Worm (Caenorhabditis elegans): ENCODE data around the gene F53F8.3.
A peak's percentile ranks its signal among the peaks of the same experiment; 100 is the strongest.

The F53F8.3 gene

ce11 chrV:20703998-20704572 is 14.8 kb upstream of the F53F8.3 start, which contains the start of the genes F53F8.5 and F53F8.6 (continued):
- TF ChIP-seq snpc-1.2 (GFP tag; IDR thresholded peaks at IDR 0.05) (no peak), nhr-11 (tag; optimal IDR thresholded peaks at IDR 0.05) (no peak), ztf-7 (tag; optimal IDR thresholded peaks at IDR 0.05) (no peak), egl-27 (tag; optimal IDR thresholded peaks at IDR 0.05) (no peak), ceh-62 (tag; optimal IDR thresholded peaks at IDR 0.05) (no peak), ceh-28 (tag; optimal IDR thresholded peaks at IDR 0.05) (no peak), saeg-2 (GFP tag; IDR thresholded peaks at IDR 0.05) (no peak), hmg-1.1 (GFP tag; IDR thresholded peaks at IDR 0.05) (peak; percentile 31; the same call in 1 of the 2 replicates), aha-1 (tag) (no peak), F10B5.3 (tag; optimal IDR thresholded peaks at IDR 0.05) (no peak), hif-1 (tag; optimal IDR thresholded peaks at IDR 0.05) (no peak), Y48G9A.11 (GFP tag; IDR thresholded peaks at IDR 0.05) (peak; percentile 97), F49E8.2 (tag; optimal IDR thresholded peaks at IDR 0.05; ENCODE audit: borderline replicate concordance) (no peak), spr-3 (GFP tag; optimal IDR thresholded peaks at IDR 0.05) (no peak), lim-7 (GFP tag; IDR thresholded peaks at IDR 0.05) (no peak), snpc-4 (tag; optimal IDR thresholded peaks at IDR 0.05) (no peak), ceh-32 (tag; optimal IDR thresholded peaks at IDR 0.05; ENCODE audit: poor library complexity) (no peak), nhr-25 (tag; optimal IDR thresholded peaks at IDR 0.05; ENCODE audit: borderline replicate concordance, insufficient read depth) (no peak), F37D6.2 (tag; optimal IDR thresholded peaks at IDR 0.05) (no peak), zip-2 (tag; optimal IDR thresholded peaks at IDR 0.05) (no peak), spr-1 (tag; optimal IDR thresholded peaks at IDR 0.05) (no peak), daf-19 (GFP tag; conservative IDR thresholded peaks at IDR 0.05) (no peak), mdt-29 (GFP tag; IDR thresholded peaks at IDR 0.05) (no peak), arid-1 (GFP tag; conservative IDR thresholded peaks at IDR 0.05) (no peak), tra-1 (GFP tag; IDR thresholded peaks at IDR 0.05) (no peak), fkh-10 (GFP tag; optimal IDR thresholded peaks at IDR 0.05) (no peak), cey-2 (tag; optimal IDR thresholded peaks at IDR 0.05; ENCODE audit: borderline replicate concordance, insufficient read depth) (no peak), gei-8 (GFP tag; optimal IDR thresholded peaks at IDR 0.05) (no peak), dpl-1 (GFP tag; optimal IDR thresholded peaks at IDR 0.05) (peak; percentile 85), nhr-48 (tag; optimal IDR thresholded peaks at IDR 0.05) (no peak), madf-5 (GFP tag; IDR thresholded peaks at IDR 0.05) (no peak), R02D3.7 (tag; optimal IDR thresholded peaks at IDR 0.05) (no peak), vab-7 (GFP tag; IDR thresholded peaks at IDR 0.05) (no peak), lin-1 (GFP tag; IDR thresholded peaks at IDR 0.05) (no peak), mes-2 (tag; optimal IDR thresholded peaks at IDR 0.05; ENCODE audit: poor library complexity, severe bottlenecking) (peak; percentile 74), nhr-77 (tag; optimal IDR thresholded peaks at IDR 0.05) (no peak), skn-1 (tag; optimal IDR thresholded peaks at IDR 0.05) (no peak), zfp-2 (tag; optimal IDR thresholded peaks at IDR 0.05) (no peak), nhr-42 (GFP tag; IDR thresholded peaks at IDR 0.05) (no peak), dve-1 (tag; optimal IDR thresholded peaks at IDR 0.05; ENCODE audit: insufficient read depth) (peak; percentile 53), lin-38 (GFP tag; IDR thresholded peaks at IDR 0.05) (peak; percentile 27; the same call in 1 of the 2 replicates), ctbp-1 (GFP tag; IDR thresholded peaks at IDR 0.05) (no peak), daf-8 (GFP tag; IDR thresholded peaks at IDR 0.05) (no peak), unc-130 (GFP tag; optimal IDR thresholded peaks at IDR 0.05) (no peak), daf-16 (GFP tag; optimal IDR thresholded peaks at IDR 0.05) (no peak), daf-16 (tag; optimal IDR thresholded peaks at IDR 0.05) (no peak), nhr-102 (tag; optimal IDR thresholded peaks at IDR 0.05) (no peak), aly-2 (tag; optimal IDR thresholded peaks at IDR 0.05) (no peak), mdl-1 (tag; optimal IDR thresholded peaks at IDR 0.05) (no peak), mxl-2 (GFP tag; conservative IDR thresholded peaks at IDR 0.05) (no peak), duxl-1 (tag; optimal IDR thresholded peaks at IDR 0.05; ENCODE audit: poor library complexity) (no peak)

All from whole organism, L4 larva.